Worm (Caenorhabditis elegans): ENCODE data around the gene Y55F3C.10.
A peak's percentile ranks its signal among the peaks of the same experiment; 100 is the strongest.

Y55F3C.10 gene

ce11 chrIV:740674-741073 lies 21.4 kb upstream of the Y55F3C.10 start:
- TF ChIP-seq him-1 (tag; optimal IDR thresholded peaks at IDR 0.05): no peak
- no peak for TF ChIP-seq W03F9.2 (tag; optimal IDR thresholded peaks at IDR 0.05)
- no peak for TF ChIP-seq dao-5 (tag; optimal IDR thresholded peaks at IDR 0.05)

DNA sequence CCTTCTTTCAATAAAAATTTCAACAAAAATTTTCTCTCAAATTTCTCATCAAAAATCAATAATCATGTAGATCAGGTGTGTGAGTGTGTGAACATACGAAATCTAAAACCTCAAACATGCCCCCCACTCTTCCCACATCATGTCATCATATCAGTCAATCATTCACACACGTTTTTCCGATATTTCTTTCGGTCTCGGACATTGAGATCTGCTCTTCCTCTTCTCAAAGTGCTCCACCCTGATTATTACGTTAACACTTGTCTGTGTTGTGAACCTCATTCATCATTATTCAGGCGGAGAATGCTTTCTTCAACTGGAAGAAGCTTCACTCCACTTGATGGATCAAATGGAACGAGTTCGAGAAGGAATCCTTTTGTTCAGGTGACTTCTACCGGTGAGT lies 17.2 kb upstream of the Y55F3C.10 start, which contains the start of gene kvs-5:
TSS of gene kvs-5 (plus strand) at position 301 of the 400 bp plus-strand sequence.
- TF ChIP-seq him-1 (tag; optimal IDR thresholded peaks at IDR 0.05): no peak
- TF ChIP-seq W03F9.2 (tag; optimal IDR thresholded peaks at IDR 0.05): no peak
- TF ChIP-seq dao-5 (tag; optimal IDR thresholded peaks at IDR 0.05): no peak

ce11 chrIV:730937-731336 lies 11.7 kb upstream of the Y55F3C.10 start, which contains the start of gene srt-24:
Gene srt-24, minus strand, starts transcription at chrIV:731037.
- TF ChIP-seq dao-5 (tag; optimal IDR thresholded peaks at IDR 0.05): no peak
- no peak for TF ChIP-seq W03F9.2 (tag; optimal IDR thresholded peaks at IDR 0.05)
- TF ChIP-seq him-1 (tag; optimal IDR thresholded peaks at IDR 0.05): no peak

ce11 chrIV:728095-728494 lies 8.8 kb upstream of the Y55F3C.10 start, which contains the start of gene Y55F3C.9:
Gene Y55F3C.9, minus strand, starts transcription at chrIV:728195.
- no peak for TF ChIP-seq W03F9.2 (tag; optimal IDR thresholded peaks at IDR 0.05)
- TF ChIP-seq dao-5 (tag; optimal IDR thresholded peaks at IDR 0.05): no peak
- TF ChIP-seq him-1 (tag; optimal IDR thresholded peaks at IDR 0.05): no peak

DNA sequence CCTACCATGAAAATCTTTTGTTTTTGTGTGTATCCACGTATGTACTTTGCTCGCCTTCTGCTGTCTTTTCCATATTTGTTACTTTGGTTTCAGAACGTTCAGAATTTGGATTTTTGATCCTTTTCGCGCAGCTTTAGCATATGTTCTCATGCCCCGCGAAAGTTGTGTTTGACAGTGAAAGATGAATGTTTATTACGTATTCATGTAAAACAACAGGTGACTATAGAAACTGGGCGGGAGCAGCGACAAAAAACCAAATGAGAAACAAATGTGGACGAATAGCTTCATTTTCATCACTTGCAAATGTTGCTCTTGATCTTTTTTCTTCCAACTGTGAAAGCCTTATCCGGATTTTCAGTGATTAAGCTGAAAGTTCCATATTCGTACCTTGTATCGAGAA lies 2.9 kb downstream of the Y55F3C.10 start, which contains the start of gene clec-164:
TSS of gene clec-164 (plus strand) at position 301 of the 400 bp plus-strand sequence.
- TF ChIP-seq him-1 (tag; optimal IDR thresholded peaks at IDR 0.05) (no peak), W03F9.2 (tag; optimal IDR thresholded peaks at IDR 0.05) (no peak), dao-5 (tag; optimal IDR thresholded peaks at IDR 0.05) (no peak)

DNA sequence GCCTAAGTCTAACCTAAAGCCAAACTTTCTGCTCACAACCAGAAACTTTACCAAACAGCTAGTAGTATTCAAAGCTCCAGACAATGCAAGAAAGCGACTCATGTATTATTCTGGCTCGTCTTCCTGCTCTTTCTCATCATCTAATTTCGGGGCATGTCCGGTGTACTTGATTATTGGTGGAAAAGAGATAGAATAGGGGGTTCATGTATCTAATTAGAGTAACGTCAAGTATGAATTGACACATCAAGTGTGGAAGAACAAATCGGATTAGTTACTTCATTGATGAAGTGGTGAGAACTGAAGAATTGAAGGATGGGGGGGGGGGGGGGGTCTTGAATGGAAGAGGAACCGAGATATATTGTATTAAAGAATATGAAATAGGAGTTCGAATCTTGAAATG lies 3.8 kb downstream of the Y55F3C.10 start:
- TF ChIP-seq dao-5 (tag; optimal IDR thresholded peaks at IDR 0.05) (no peak), W03F9.2 (tag; optimal IDR thresholded peaks at IDR 0.05) (no peak), him-1 (tag; optimal IDR thresholded peaks at IDR 0.05) (no peak)

- TF ChIP-seq W03F9.2 (tag; optimal IDR thresholded peaks at IDR 0.05) (no peak), him-1 (tag; optimal IDR thresholded peaks at IDR 0.05) (no peak), dao-5 (tag; optimal IDR thresholded peaks at IDR 0.05) (no peak)
Observed at ce11 chrIV:707635-708034, 11.6 kb downstream of the Y55F3C.10 start, which contains the start of gene cutl-26. Gene cutl-26, minus strand, starts transcription at chrIV:707735.

DNA sequence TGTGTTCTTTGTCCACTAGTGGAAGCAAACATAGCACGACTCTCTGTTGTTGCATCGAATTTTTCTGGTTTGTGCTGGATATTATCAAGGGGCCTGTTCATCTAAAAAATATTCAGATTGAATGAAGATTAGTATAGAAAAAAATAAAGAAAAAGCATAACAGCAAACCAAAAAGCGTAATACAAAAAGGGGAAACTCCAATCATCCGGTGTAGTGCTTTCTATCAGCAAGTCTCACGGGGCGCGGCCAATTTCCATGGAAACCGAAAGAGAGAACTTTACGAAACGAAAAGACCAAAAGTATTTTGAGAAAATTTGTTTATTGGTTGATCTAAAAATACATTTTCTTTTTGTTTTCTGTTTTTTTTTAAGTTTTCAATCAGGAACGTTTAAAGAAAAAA lies 20.9 kb downstream of the Y55F3C.10 start, which contains the start of gene Y55F3C.17:
TSS of gene Y55F3C.17 (minus strand) at position 101 of the 400 bp plus-strand sequence.
- TF ChIP-seq W03F9.2 (tag; optimal IDR thresholded peaks at IDR 0.05): no peak
- no peak for TF ChIP-seq him-1 (tag; optimal IDR thresholded peaks at IDR 0.05)
- no peak for TF ChIP-seq dao-5 (tag; optimal IDR thresholded peaks at IDR 0.05)

DNA sequence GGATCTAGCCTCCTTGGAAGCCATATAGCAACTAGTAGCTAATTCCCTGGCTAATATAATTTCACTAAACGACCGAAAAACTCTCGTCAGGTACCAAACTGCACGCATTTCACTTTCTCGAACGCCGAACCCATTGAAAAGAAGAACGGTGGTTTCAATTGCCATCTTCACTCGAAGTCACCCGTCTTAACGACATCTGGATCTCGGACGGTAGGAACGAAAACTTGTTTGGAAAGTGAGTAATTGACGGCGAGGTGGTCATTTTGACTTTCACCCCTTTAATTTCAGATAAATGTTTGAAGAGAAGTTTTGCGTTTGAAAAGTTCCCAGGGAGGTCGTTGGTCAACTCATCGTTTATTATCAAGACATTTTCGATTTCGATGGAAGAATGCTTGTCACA lies 34.5 kb downstream of the Y55F3C.10 start:
- no peak for TF ChIP-seq W03F9.2 (tag; optimal IDR thresholded peaks at IDR 0.05)
- TF ChIP-seq him-1 (tag; optimal IDR thresholded peaks at IDR 0.05): no peak
- no peak for TF ChIP-seq dao-5 (tag; optimal IDR thresholded peaks at IDR 0.05)

DNA sequence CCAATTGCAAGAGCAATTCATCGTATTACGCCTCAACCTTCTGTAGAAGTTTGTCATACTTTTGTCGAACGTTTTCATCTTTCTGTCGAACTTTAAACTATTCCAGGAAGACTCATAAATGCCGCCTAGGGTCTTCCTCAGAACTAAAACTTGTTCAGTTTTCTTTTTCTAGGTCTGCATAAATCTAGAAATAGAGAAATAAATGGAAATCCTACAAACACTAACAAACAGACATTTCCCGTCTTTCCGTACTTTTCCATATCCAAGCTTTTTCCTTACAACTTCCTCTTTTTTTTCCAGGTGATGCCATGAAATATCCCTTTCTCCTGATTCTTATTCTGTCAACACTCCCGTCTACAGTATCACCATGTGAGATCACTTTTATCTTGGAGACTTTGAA lies 35.1 kb downstream of the Y55F3C.10 start, which contains the start of gene cutl-28:
TSS of gene cutl-28 (plus strand) at position 301 of the 400 bp plus-strand sequence.
- no peak for TF ChIP-seq him-1 (tag; optimal IDR thresholded peaks at IDR 0.05)
- TF ChIP-seq dao-5 (tag; optimal IDR thresholded peaks at IDR 0.05): no peak
- no peak for TF ChIP-seq W03F9.2 (tag; optimal IDR thresholded peaks at IDR 0.05)

ce11 chrIV:682726-683340 lies 36.4 kb downstream of the Y55F3C.10 start:
- TF ChIP-seq him-1 (tag; optimal IDR thresholded peaks at IDR 0.05) (peak; percentile 41), dao-5 (tag; optimal IDR thresholded peaks at IDR 0.05) (peak; percentile 57), W03F9.2 (tag; optimal IDR thresholded peaks at IDR 0.05) (no peak)

DNA sequence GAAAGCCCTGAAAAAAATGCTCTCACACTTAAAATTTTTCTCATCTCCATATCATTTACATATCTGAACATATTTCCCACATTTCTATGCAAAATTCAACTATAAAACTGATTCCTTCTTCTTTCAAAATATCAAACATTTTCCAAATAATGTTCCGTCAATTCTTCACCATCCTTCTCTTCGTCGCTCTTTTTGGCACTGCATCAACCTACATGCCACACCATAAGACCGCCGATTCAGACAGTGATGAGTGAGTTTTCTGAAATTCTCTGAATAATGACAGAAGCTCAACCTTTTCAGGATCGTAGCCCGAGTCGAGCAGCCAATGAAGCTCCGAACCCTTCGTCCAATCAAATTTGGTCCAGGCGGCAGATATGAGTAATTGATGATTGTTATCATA lies 43.0 kb downstream of the Y55F3C.10 start, which contains the start of gene K11H12.5:
TSS of gene K11H12.5 (plus strand) at position 301 of the 400 bp plus-strand sequence.
- no peak for TF ChIP-seq W03F9.2 (tag; optimal IDR thresholded peaks at IDR 0.05)
- no peak for TF ChIP-seq him-1 (tag; optimal IDR thresholded peaks at IDR 0.05)

ce11 chrIV:675471-676159 lies 43.6 kb downstream of the Y55F3C.10 start, which contains the start of the genes K11H12.4 and K11H12.10:
Gene K11H12.4, minus strand, starts transcription at chrIV:675883.
Gene K11H12.10, plus strand, starts transcription at chrIV:676075.
- TF ChIP-seq W03F9.2 (tag; optimal IDR thresholded peaks at IDR 0.05): no peak
- TF ChIP-seq dao-5 (tag; optimal IDR thresholded peaks at IDR 0.05): no peak

- no peak for TF ChIP-seq him-1 (tag; optimal IDR thresholded peaks at IDR 0.05)
Observed at ce11 chrIV:673313-673712, 45.9 kb downstream of the Y55F3C.10 start, which contains the start of gene K11H12.3. Gene K11H12.3, minus strand, starts transcription at chrIV:673480.
